Worm (Caenorhabditis elegans): ENCODE measurements around the gene C02D5.4.

C02D5.4 gene

DNA sequence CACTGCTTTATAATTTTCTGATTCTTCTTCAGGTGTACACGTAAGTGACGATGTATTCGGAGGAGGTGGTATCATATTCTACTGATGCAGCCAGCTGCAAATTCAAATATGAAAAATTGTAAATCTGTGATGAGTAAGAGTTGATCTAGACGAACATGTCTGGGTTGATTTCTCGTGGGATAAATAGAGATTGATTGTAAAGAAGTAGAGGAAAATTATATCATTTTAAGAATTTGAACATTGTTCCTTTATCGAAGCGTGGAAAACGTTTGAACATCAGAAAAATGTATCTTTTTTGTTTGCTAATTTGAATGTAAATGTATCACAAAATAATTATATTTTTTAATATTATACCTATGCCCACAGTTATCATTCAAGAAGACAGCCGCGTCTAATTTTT, 6.5 kb upstream of the C02D5.4 start, which contains the start of gene ZC21.6:
Gene ZC21.6 (minus strand): TSS at position 101 of the 400 bp plus-strand sequence.
- TF ChIP-seq pros-1 (tag; optimal IDR thresholded peaks at IDR 0.05) (no peak), zip-5 (tag; optimal IDR thresholded peaks at IDR 0.05) (no peak), hlh-6 (tag; optimal IDR thresholded peaks at IDR 0.05) (no peak), ceh-48 (tag; optimal IDR thresholded peaks at IDR 0.05) (no peak), gmeb-2 (tag; optimal IDR thresholded peaks at IDR 0.05) (no peak)

- TF ChIP-seq ahr-1 (tag; optimal IDR thresholded peaks at IDR 0.05) (no peak), K02D7.2 (tag; optimal IDR thresholded peaks at IDR 0.05) (no peak), ceh-31 (tag; optimal IDR thresholded peaks at IDR 0.05) (no peak), hlh-15 (tag; optimal IDR thresholded peaks at IDR 0.05) (no peak), ceh-24 (tag; optimal IDR thresholded peaks at IDR 0.05) (no peak), F13H6.1 (tag; optimal IDR thresholded peaks at IDR 0.05) (no peak), pqm-1 (tag; optimal IDR thresholded peaks at IDR 0.05) (no peak), odd-2 (tag; optimal IDR thresholded peaks at IDR 0.05) (no peak), fkh-6 (tag; optimal IDR thresholded peaks at IDR 0.05) (no peak), ama-1 (optimal IDR thresholded peaks at IDR 0.05) (no peak), Y22D7AL.16 (tag; optimal IDR thresholded peaks at IDR 0.05) (no peak), ceh-45 (GFP tag; IDR thresholded peaks at IDR 0.05) (no peak), ceh-34 (tag; optimal IDR thresholded peaks at IDR 0.05) (no peak), mec-3 (tag; optimal IDR thresholded peaks at IDR 0.05; ENCODE audit: borderline replicate concordance) (no peak), C38D4.7 (GFP tag; optimal IDR thresholded peaks at IDR 0.05) (no peak), ceh-48 (tag; optimal IDR thresholded peaks at IDR 0.05) (no peak), ref-2 (tag; optimal IDR thresholded peaks at IDR 0.05) (no peak), rnt-1 (tag; optimal IDR thresholded peaks at IDR 0.05) (no peak), hlh-30 (tag; optimal IDR thresholded peaks at IDR 0.05; ENCODE audit: insufficient read depth) (no peak), ztf-16 (tag; optimal IDR thresholded peaks at IDR 0.05) (no peak)
Measured at ce11 chrIII:8551705-8552104, 260 bp upstream of the C02D5.4 start.

ce11 chrIII:8554472-8554871, 2.5 kb downstream of the C02D5.4 start, which contains the start of gene gsto-2:
Gene gsto-2, plus strand, starts transcription at chrIII:8554772.
- no peak for TF ChIP-seq pat-9 (tag; optimal IDR thresholded peaks at IDR 0.05)
- no peak for TF ChIP-seq unc-42 (tag; optimal IDR thresholded peaks at IDR 0.05)
- no peak for TF ChIP-seq syd-9 (tag; optimal IDR thresholded peaks at IDR 0.05)
- no peak for TF ChIP-seq nhr-11 (tag; optimal IDR thresholded peaks at IDR 0.05)
- no peak for TF ChIP-seq pqm-1 (tag; optimal IDR thresholded peaks at IDR 0.05)
- no peak for TF ChIP-seq ceh-14 (tag; optimal IDR thresholded peaks at IDR 0.05)
- no peak for TF ChIP-seq gmeb-2 (tag; optimal IDR thresholded peaks at IDR 0.05)
- no peak for TF ChIP-seq rnt-1 (tag; optimal IDR thresholded peaks at IDR 0.05)
- no peak for TF ChIP-seq hlh-13 (GFP tag; optimal IDR thresholded peaks at IDR 0.05)
- no peak for TF ChIP-seq lim-6 (tag; optimal IDR thresholded peaks at IDR 0.05)
- no peak for TF ChIP-seq tbx-7 (tag; optimal IDR thresholded peaks at IDR 0.05)

DNA sequence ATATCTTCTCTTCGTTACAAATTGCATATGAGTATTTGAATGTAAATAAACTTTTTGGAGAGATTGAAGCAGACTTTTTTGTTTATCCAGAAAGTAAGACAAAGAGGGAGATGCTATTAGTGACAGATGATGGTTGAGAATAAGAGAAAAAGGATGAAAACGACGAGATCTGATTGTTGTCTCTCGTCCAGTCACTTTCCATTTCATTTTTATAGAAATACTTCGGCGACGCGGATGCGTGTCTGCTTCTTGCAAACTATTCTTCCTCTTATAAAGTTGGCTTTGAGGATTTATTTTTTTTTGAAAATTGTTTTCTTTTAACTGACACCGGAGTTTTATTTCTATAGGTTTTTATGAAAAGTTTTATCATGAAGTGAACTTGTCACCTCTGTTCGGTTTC, 3.7 kb downstream of the C02D5.4 start:
- TF ChIP-seq ztf-16 (tag; optimal IDR thresholded peaks at IDR 0.05) (no peak), unc-86 (tag; optimal IDR thresholded peaks at IDR 0.05) (no peak)

- peak; percentile 35 for TF ChIP-seq ceh-34 (tag; optimal IDR thresholded peaks at IDR 0.05)
- TF ChIP-seq unc-55 (GFP tag; optimal IDR thresholded peaks at IDR 0.05) = peak; percentile 97
- no peak for TF ChIP-seq dmd-4 (tag; optimal IDR thresholded peaks at IDR 0.05; ENCODE audit: borderline replicate concordance)
- peak; percentile 19 for TF ChIP-seq rnt-1 (tag; optimal IDR thresholded peaks at IDR 0.05)
- no peak for TF ChIP-seq K02D7.2 (tag; optimal IDR thresholded peaks at IDR 0.05)
- TF ChIP-seq ceh-9 (tag; optimal IDR thresholded peaks at IDR 0.05) = no peak
- no peak for TF ChIP-seq ceh-24 (tag; optimal IDR thresholded peaks at IDR 0.05)
- no peak for TF ChIP-seq elt-4 (tag; optimal IDR thresholded peaks at IDR 0.05)
- no peak for TF ChIP-seq pros-1 (tag; optimal IDR thresholded peaks at IDR 0.05)
- no peak for TF ChIP-seq dve-1 (tag; optimal IDR thresholded peaks at IDR 0.05)
- TF ChIP-seq hlh-15 (tag; optimal IDR thresholded peaks at IDR 0.05) = no peak
- no peak for TF ChIP-seq unc-42 (tag; optimal IDR thresholded peaks at IDR 0.05)
- no peak for TF ChIP-seq fax-1 (tag; optimal IDR thresholded peaks at IDR 0.05)
- no peak for TF ChIP-seq syd-9 (tag; optimal IDR thresholded peaks at IDR 0.05)
- no peak for TF ChIP-seq madf-2 (tag; optimal IDR thresholded peaks at IDR 0.05)
- peak; percentile 12 for TF ChIP-seq hlh-30 (tag; optimal IDR thresholded peaks at IDR 0.05; ENCODE audit: insufficient read depth)
- TF ChIP-seq nhr-232 (tag; optimal IDR thresholded peaks at IDR 0.05) = no peak
- TF ChIP-seq ceh-31 (tag; optimal IDR thresholded peaks at IDR 0.05) = peak; percentile 12
- TF ChIP-seq nfya-1 (tag; optimal IDR thresholded peaks at IDR 0.05) = peak; percentile 28
Measured at ce11 chrIII:8556836-8557385, 4.9 kb downstream of the C02D5.4 start, which contains the start of gene C02D5.2. Gene C02D5.2, plus strand, starts transcription at chrIII:8557335.

Data from whole organism, late embryonic.